Fruit fly (Drosophila melanogaster) whole organism, adult: Measurements from ENCODE around the gene Hs3st-B.

Source experiments
- CG11617 ChIP-seq: fragments of 200-800 bp; sonication (Bioruptor generic); optimal IDR thresholded peaks from 2 replicates; lab custom pipeline; 2017; ENCODE audit warnings: mild to moderate bottlenecking, missing biosample characterization, missing genetic modification reagents, missing genetic modification characterization
- CG12768 ChIP-seq: fragments of 200-800 bp; sonication (Bioruptor generic); optimal IDR thresholded peaks from 2 replicates; lab custom pipeline; 2017; ENCODE audit warnings: missing biosample characterization, missing genetic modification characterization, mild to moderate bottlenecking, moderate library complexity, missing genetic modification reagents
- CG14711 ChIP-seq: fragments of 200-800 bp; sonication (Bioruptor generic); optimal IDR thresholded peaks from 2 replicates; lab custom pipeline; 2018; ENCODE audit warnings: missing biosample characterization, mild to moderate bottlenecking, missing genetic modification characterization, moderate library complexity
- CG1620 ChIP-seq: fragments of 200-800 bp; sonication (Bioruptor generic); optimal IDR thresholded peaks from 2 replicates; lab custom pipeline; 2016; ENCODE audit warnings: missing biosample characterization, missing genetic modification characterization
- CG33017 ChIP-seq: fragments of 200-800 bp; sonication (Bioruptor generic); optimal IDR thresholded peaks from 2 replicates; lab custom pipeline; 2018; ENCODE audit warnings: missing biosample characterization, mild to moderate bottlenecking, missing genetic modification characterization, moderate library complexity
- CG5204 ChIP-seq: fragments of 200-800 bp; sonication (Bioruptor generic); optimal IDR thresholded peaks from 2 replicates; lab custom pipeline; 2016; ENCODE audit warnings: missing biosample characterization, missing genetic modification characterization
- CG7045 ChIP-seq: fragments of 200-800 bp; sonication (Bioruptor generic); optimal IDR thresholded peaks from 2 replicates; lab custom pipeline; 2017; ENCODE audit warnings: missing biosample characterization, mild to moderate bottlenecking, missing genetic modification characterization
- CG7101 ChIP-seq: fragments of 200-800 bp; sonication (Bioruptor generic); optimal IDR thresholded peaks from 2 replicates; lab custom pipeline; 2018; ENCODE audit warnings: missing biosample characterization, mild to moderate bottlenecking, missing genetic modification characterization, moderate library complexity
- cnc ChIP-seq, 2 experiments: fragments of >200 bp; optimal IDR thresholded peaks; 2 replicates each; lab custom pipeline; 2017
- toe ChIP-seq: fragments of 200-800 bp; sonication (Bioruptor generic); optimal IDR thresholded peaks from 2 replicates; lab custom pipeline; 2016; ENCODE audit warnings: missing biosample characterization, missing genetic modification characterization

DNA sequence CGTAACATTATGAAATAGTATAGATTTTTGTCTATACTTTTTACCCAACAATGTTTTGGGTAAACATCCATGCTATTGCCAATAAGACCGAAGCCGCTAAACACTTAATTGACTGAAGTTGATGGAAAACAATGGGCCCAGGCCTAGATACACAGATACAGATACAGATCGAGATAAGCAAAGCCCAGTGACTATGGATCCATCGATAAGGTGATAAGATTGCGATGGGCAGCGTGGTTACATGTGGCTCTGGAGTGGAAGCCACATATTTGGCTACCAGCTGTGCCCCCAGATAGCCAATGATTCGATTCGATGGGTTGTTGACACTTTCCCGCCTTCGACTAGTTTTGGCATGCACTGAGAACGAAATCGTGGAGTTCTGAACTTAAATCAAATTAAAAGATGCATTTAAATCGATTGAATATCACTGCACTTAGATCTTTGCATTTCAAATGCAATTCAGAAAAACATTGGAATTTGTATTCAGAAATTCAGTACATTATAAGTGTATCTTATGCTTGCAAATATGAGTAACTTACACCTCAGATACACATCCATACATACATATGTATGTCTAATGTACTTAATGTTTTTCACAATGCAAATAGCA, 8.1 kb upstream of the Hs3st-B start:
- TF ChIP-seq CG1620 (GFP tag; lab: Kevin White, UChicago) (no peak), CG7045 (no peak), CG11617 (no peak), CG33017 (no peak), CG7101 (tag; lab: Kevin White, UChicago) (no peak), CG5204 (GFP tag; lab: Kevin White, UChicago) (no peak), CG14711 (tag; lab: Kevin White, UChicago) (no peak), toe (GFP tag; lab: Kevin White, UChicago) (no peak), cnc (optimal IDR thresholded peaks at IDR 0.05; lab: Kevin White, UChicago) (no peak), CG12768 (GFP tag; lab: Kevin White, UChicago) (no peak)
